Fruit fly (Drosophila melanogaster): ENCODE measurements around the gene CG14609.

Gene CG14609

DNA sequence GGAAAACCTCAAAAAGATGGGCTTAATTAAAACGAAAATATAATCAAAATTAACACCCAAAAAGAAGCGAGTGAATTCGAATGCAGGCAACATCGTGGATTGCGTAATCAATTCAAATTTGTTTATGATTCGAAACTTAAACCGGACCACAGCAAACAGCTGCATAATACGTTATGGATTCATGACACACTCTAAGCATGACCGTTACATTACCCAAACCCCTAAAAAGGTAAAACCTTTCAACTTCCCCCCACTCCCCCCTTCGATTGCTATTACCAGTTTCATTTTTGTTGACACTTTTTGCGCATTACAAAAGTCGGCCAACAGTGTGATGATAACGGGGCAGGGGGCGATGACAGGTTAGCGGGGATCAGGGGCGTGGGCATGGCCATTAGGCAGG is 30.8 kb upstream of the CG14609 start:
- TF ChIP-seq usp (GFP tag; optimal IDR thresholded peaks at IDR 0.05), result no peak
- no peak for TF ChIP-seq dmrt93B (GFP tag; optimal IDR thresholded peaks at IDR 0.05)
- no peak for TF ChIP-seq foxo (GFP tag; optimal IDR thresholded peaks at IDR 0.05)
- no peak for TF ChIP-seq fru (GFP tag; optimal IDR thresholded peaks at IDR 0.05)
- TF ChIP-seq HLH106 (tag; optimal IDR thresholded peaks at IDR 0.05), result no peak
- TF ChIP-seq Hnf4 (GFP tag; optimal IDR thresholded peaks at IDR 0.05), result no peak
- TF ChIP-seq GATAd (GFP tag; optimal IDR thresholded peaks at IDR 0.05), result no peak

DNA sequence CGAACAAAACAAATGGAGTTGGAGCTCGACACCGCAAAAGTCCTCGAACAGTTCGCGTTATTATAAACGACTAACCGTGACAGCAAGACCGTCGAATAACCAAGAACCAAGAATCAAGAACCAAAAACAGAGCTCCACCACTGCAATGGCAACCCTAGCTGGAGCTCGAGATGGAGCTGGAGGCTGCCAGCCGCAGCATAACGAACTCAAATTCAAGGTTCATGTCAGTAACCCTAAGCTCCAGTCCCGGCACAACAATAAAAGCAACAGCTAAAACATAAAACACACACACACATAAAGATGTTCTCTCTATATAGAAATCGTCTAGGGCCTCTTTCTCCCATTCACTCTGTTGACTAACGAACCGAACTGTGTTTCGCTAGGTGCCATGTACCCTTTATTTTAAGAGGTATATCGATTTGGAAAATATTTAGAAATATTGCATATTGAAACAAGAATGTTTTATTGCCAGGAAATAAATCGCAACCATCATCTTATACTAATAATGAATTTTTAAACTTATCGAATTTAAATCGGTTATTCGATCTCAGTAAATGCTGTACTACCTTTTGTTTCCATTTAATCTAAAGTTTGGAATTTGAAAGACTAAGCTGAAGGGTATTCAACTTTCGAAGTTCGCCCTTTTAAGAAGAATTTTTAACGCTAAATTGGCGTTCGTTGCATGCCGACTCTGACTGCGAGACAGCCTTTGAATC is 29.2 kb upstream of the CG14609 start:
- TF ChIP-seq ey (GFP tag; optimal IDR thresholded peaks at IDR 0.05) (peak; percentile 21), GATAd (GFP tag; optimal IDR thresholded peaks at IDR 0.05) (no peak), dsf (GFP tag; optimal IDR thresholded peaks at IDR 0.05; ENCODE audit: borderline replicate concordance) (no peak), woc (GFP tag; optimal IDR thresholded peaks at IDR 0.05) (peak; percentile 57), pan (optimal IDR thresholded peaks at IDR 0.05) (no peak), usp (GFP tag; optimal IDR thresholded peaks at IDR 0.05) (no peak), OdsH (GFP tag; optimal IDR thresholded peaks at IDR 0.05) (peak; percentile 31), Sp1 (GFP tag; optimal IDR thresholded peaks at IDR 0.05) (peak; percentile 37), h (GFP tag; optimal IDR thresholded peaks at IDR 0.05) (peak; percentile 41), foxo (GFP tag; optimal IDR thresholded peaks at IDR 0.05) (peak in 1 of 2 experiments; percentile 42), dl (GFP tag; optimal IDR thresholded peaks at IDR 0.05; ENCODE audit: insufficient read depth in 1 of 2, partially characterized antibody in 2 of 2) (no peak), psq (GFP tag; optimal IDR thresholded peaks at IDR 0.05) (peak; percentile 10), fru (GFP tag; optimal IDR thresholded peaks at IDR 0.05) (peak; percentile 47)

DNA sequence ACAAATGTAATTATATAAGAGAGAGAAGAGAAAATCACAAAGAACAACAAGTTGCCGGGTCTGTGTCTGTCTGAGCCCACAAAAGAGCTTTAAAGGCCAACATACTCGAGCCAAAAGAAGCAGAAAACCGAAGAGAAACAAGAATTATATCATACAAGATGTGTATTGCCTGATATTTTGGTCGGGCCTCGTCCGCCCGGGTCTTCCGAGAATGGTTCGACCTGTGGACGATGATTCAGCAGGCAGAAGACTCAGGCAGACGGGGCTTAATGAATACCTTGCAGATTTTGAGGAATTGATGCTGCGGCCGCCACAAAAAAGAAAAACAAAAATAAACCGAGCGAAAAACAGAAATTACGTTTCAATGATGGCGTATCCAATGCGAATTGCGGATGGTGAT is 27.8 kb upstream of the CG14609 start:
- TF ChIP-seq dsf (GFP tag; optimal IDR thresholded peaks at IDR 0.05; ENCODE audit: borderline replicate concordance), result no peak
- no peak for TF ChIP-seq pan (optimal IDR thresholded peaks at IDR 0.05)
- TF ChIP-seq brk (GFP tag; optimal IDR thresholded peaks at IDR 0.05), result peak; percentile 12
- TF ChIP-seq GATAd (GFP tag; optimal IDR thresholded peaks at IDR 0.05), result no peak
- TF ChIP-seq HLH106 (tag; optimal IDR thresholded peaks at IDR 0.05), result no peak
- no peak for TF ChIP-seq dmrt93B (GFP tag; optimal IDR thresholded peaks at IDR 0.05)
- TF ChIP-seq Mio (GFP tag; optimal IDR thresholded peaks at IDR 0.05), result no peak
- no peak for TF ChIP-seq Abd-B (GFP tag; optimal IDR thresholded peaks at IDR 0.05)
- peak; percentile 39 for TF ChIP-seq Vsx2 (GFP tag; optimal IDR thresholded peaks at IDR 0.05; ENCODE audit: partially characterized antibody)
- peak; percentile 13 for TF ChIP-seq psq (GFP tag; optimal IDR thresholded peaks at IDR 0.05)
- TF ChIP-seq h (GFP tag; optimal IDR thresholded peaks at IDR 0.05), result no peak
- TF ChIP-seq Hnf4 (GFP tag; optimal IDR thresholded peaks at IDR 0.05), result no peak

DNA sequence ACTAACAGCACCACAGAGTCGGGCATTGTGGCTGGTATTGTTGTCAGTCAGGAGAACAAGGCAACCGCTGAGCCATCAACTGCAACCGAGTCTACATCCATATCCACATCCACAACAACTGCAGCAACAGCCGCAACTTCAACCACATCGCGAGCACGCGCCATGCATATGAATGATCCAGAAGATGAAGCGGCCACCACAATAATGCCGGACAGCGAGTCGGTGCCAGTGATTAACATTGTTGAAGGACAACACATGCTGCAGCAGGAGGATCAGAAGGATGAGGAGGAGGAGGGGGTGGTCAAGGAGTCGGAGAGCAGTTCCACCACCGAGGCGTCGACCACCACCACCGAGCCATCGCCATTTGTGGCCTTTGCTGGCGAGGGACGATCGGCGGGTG is 26.0 kb upstream of the CG14609 start:
- no peak for TF ChIP-seq OdsH (GFP tag; optimal IDR thresholded peaks at IDR 0.05)
- TF ChIP-seq sage (GFP tag; optimal IDR thresholded peaks at IDR 0.05), result no peak
- TF ChIP-seq lola (GFP tag; optimal IDR thresholded peaks at IDR 0.05), result no peak
- no peak for TF ChIP-seq Dfd (GFP tag; optimal IDR thresholded peaks at IDR 0.05)
- TF ChIP-seq dmrt93B (GFP tag; optimal IDR thresholded peaks at IDR 0.05), result no peak
- TF ChIP-seq dsf (GFP tag; optimal IDR thresholded peaks at IDR 0.05; ENCODE audit: borderline replicate concordance), result no peak
- no peak for TF ChIP-seq Abd-B (GFP tag; optimal IDR thresholded peaks at IDR 0.05)
- TF ChIP-seq HLH106 (tag; optimal IDR thresholded peaks at IDR 0.05), result no peak
- no peak for TF ChIP-seq sv (GFP tag; optimal IDR thresholded peaks at IDR 0.05)
- TF ChIP-seq br (GFP tag; optimal IDR thresholded peaks at IDR 0.05), result no peak

DNA sequence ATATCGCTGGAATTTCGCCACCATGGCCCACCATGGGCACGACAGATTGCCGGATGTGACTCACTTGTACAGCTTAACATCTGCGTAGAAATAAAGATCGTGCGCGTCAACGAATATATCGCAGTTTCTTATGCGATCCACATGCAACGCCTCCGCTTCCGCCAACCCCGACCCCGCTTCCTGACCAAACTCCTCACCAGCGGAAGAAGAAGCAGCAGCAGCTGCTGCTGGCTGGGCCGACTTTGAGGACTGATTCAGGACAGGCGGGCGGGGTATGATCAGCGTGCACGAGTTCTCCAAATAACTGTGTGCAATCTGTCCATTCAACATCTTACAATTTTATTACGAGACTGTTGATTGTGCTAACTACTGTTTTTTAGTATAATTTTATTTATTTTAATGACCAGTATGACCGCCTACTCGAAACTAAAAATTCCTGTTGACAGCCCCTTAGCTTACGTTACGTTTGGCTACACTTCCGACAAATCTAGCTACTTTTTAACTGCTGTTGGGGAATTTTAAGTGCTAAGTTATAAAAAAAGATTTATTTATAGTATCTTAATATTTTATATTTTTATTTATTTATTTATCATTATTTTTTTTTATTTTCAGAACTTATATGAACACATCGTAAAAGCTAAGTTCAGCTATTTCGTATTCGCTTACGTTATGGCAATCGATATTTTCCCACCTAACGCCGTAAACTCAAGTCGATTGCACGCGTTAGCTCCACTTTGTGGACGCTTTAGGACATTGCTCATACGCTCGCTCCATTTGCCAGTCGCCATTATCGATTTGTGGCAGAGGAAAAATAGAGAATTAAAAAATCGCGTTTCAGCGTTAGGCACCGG is 14.3 kb upstream of the CG14609 start, which contains the start of the genes CG10055 and lap:
Gene CG10055, minus strand, starts transcription at position 432 of the 851 bp plus-strand sequence.
Gene lap, plus strand, starts transcription at position 753 of the 851 bp plus-strand sequence.
- no peak for TF ChIP-seq h (GFP tag; optimal IDR thresholded peaks at IDR 0.05)
- TF ChIP-seq CG9705 (GFP tag; optimal IDR thresholded peaks at IDR 0.05), result no peak
- TF ChIP-seq woc (GFP tag; optimal IDR thresholded peaks at IDR 0.05), result peak; percentile 4
- TF ChIP-seq Myc (optimal IDR thresholded peaks at IDR 0.05), result peak; percentile 2

Data from whole organism, wandering third instar larva.